Fruit fly (Drosophila melanogaster): Measurements from ENCODE around the gene Octbeta2R.

DNA sequence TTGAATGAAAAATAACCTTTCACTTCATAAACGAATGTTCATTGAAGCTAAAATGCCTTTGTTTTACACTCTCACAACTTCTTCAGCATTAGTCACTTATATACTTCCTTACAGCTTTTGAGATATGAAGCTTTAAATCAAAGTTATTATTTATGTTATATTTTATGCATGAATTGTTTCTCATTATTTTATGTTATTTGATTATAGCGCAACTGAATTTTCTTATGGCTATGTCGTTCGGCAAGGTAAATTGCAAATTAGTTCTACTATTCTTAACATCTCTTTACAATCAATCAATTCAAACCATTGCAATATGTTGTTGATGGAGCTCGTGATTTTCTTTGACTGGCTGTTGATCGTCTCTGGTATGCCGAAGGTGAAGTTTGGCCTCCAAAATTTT lies 40.7 kb upstream of the Octbeta2R start, which contains the start of gene CG11600:
- TF ChIP-seq Lpt (GFP tag; optimal IDR thresholded peaks at IDR 0.05) (no peak), CG6808 (GFP tag; optimal IDR thresholded peaks at IDR 0.05) (no peak), spab (GFP tag; optimal IDR thresholded peaks at IDR 0.05) (no peak), dsx (GFP tag; optimal IDR thresholded peaks at IDR 0.05; ENCODE audit: poor library complexity, severe bottlenecking) (no peak), cyc (GFP tag; optimal IDR thresholded peaks at IDR 0.05) (no peak), CG1621 (tag; optimal IDR thresholded peaks at IDR 0.05) (no peak), CG8119 (GFP tag; IDR thresholded peaks at IDR 0.05) (no peak)
